Worm (Caenorhabditis elegans) whole organism, L1 larva: ENCODE results near the gene kdp-1.

Source experiments
- ceh-82 ChIP-seq, 3 experiments: fragments of 150-350 bp in 1 of 3; sonication (generic microtip) in 2 of 3; optimal IDR thresholded peaks; 2 replicates each; lab custom pipeline; 2014 to 2017; ENCODE audit warnings: missing biosample characterization in 3 of 3, missing genetic modification characterization in 3 of 3
- dpl-1 ChIP-seq, 3 experiments: fragments of 150-350 bp in 2 of 3; sonication (generic microtip) in 1 of 3; optimal IDR thresholded peaks; 2 replicates each; lab custom pipeline; 2014 to 2017; ENCODE audit warnings: missing biosample characterization in 3 of 3, missing genetic modification characterization in 3 of 3, missing genetic modification reagents in 3 of 3
- lin-13 ChIP-seq: fragments of 150-350 bp; optimal IDR thresholded peaks from 2 replicates; lab custom pipeline; 2014; ENCODE audit warnings: missing biosample characterization, missing genetic modification reagents, missing genetic modification characterization
- lin-39 ChIP-seq: fragments of 150-350 bp; optimal IDR thresholded peaks from 2 replicates; lab custom pipeline; 2014; ENCODE audit warnings: missing biosample characterization, missing genetic modification reagents, missing genetic modification characterization
- nhr-28 ChIP-seq: fragments of 150-350 bp; optimal IDR thresholded peaks from 2 replicates; lab custom pipeline; 2014; ENCODE audit warnings: missing biosample characterization, missing genetic modification characterization
- pag-3 ChIP-seq: sonication (generic microtip); optimal IDR thresholded peaks from 2 replicates; lab custom pipeline; 2017; ENCODE audit warnings: missing genetic modification characterization, mild to moderate bottlenecking, missing compliant biosample characterization, antibody characterized with exemption, borderline replicate concordance; ENCODE audit not compliant: insufficient read depth
- skn-1 ChIP-seq: fragments of 150-350 bp; optimal IDR thresholded peaks from 2 replicates; lab custom pipeline; 2014; ENCODE audit warnings: missing biosample characterization, missing genetic modification characterization
- sox-4 ChIP-seq: sonication (generic microtip); optimal IDR thresholded peaks from 2 replicates; lab custom pipeline; 2016; ENCODE audit warnings: missing genetic modification characterization, missing compliant biosample characterization
- xbp-1 ChIP-seq: sonication (generic microtip); optimal IDR thresholded peaks from 2 replicates; lab custom pipeline; 2016; ENCODE audit warnings: missing genetic modification characterization, missing compliant biosample characterization
- ztf-4 ChIP-seq: fragments of 150-350 bp; optimal IDR thresholded peaks from 2 replicates; lab custom pipeline; 2014; ENCODE audit warnings: missing biosample characterization, missing genetic modification characterization

DNA sequence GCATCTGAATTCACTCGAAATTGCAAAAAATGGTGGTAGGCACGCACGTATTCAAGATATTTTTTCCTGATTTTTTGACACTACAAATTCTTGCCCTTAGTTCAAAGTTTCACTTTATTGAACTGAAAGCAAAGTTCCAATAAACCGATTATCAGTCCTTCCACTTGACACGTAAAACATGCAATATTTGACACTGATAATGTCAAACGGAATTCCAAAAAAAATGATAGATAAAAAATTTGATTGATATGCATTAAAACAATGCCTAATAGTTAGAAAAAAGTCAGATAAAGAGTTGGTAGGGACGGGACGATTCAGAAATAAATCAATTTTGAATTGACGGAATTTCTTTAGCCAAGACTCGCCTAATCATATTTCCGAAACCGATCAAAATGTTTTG is 27.1 kb downstream of the kdp-1 start:
- TF ChIP-seq dpl-1 (GFP tag; optimal IDR thresholded peaks at IDR 0.05; lab: Kevin White, UChicago) (no peak), nhr-28 (tag; lab: Kevin White, UChicago) (no peak), lin-13 (GFP tag; lab: Kevin White, UChicago) (no peak), xbp-1 (tag; lab: Kevin White, UChicago) (no peak), pag-3 (no peak), ztf-4 (no peak), ceh-82 (tag; optimal IDR thresholded peaks at IDR 0.05; lab: Kevin White, UChicago) (no peak), sox-4 (tag; lab: Kevin White, UChicago) (no peak), lin-39 (tag; lab: Kevin White, UChicago) (no peak), skn-1 (no peak)
